Worm (Caenorhabditis elegans): Measurements from ENCODE around the gene ttr-51.

ce11 chrIV:13220594-13220993 lies 31.5 kb downstream of the ttr-51 start:
- TF ChIP-seq B0310.2 (tag; optimal IDR thresholded peaks at IDR 0.05) (no peak), hnd-1 (tag; optimal IDR thresholded peaks at IDR 0.05) (no peak), aly-1 (tag; optimal IDR thresholded peaks at IDR 0.05) (no peak), sea-1 (GFP tag; conservative IDR thresholded peaks at IDR 0.05) (no peak), ceh-13 (GFP tag; optimal IDR thresholded peaks at IDR 0.05) (no peak), ama-1 (optimal IDR thresholded peaks at IDR 0.05) (no peak), tra-4 (tag; optimal IDR thresholded peaks at IDR 0.05) (no peak), hmg-4 (GFP tag; optimal IDR thresholded peaks at IDR 0.05) (no peak), tbx-11 (GFP tag; IDR thresholded peaks at IDR 0.05) (no peak), F13C5.2 (tag; optimal IDR thresholded peaks at IDR 0.05) (no peak), scrt-1 (GFP tag; IDR thresholded peaks at IDR 0.05) (no peak)
